Worm (Caenorhabditis elegans) whole organism, L2 larva: ENCODE measurements around the gene bcl-11.

Experiments
- Y55F3AM.14 ChIP-seq: fragments of 200-800 bp; sonication (Bioruptor generic); optimal IDR thresholded peaks from 2 replicates; lab custom pipeline; 2018; ENCODE audit warnings: mild to moderate bottlenecking, missing genetic modification characterization, missing compliant biosample characterization
- fos-1 ChIP-seq: fragments of 150-350 bp; optimal IDR thresholded peaks from 2 replicates; lab custom pipeline; 2014; ENCODE audit warnings: missing biosample characterization, missing genetic modification characterization
- lsy-2 ChIP-seq, 2 experiments: fragments of 150-350 bp in 1 of 2; sonication (generic microtip) in 1 of 2; optimal IDR thresholded peaks; 2 replicates each; lab custom pipeline; 2014 to 2017; ENCODE audit warnings: missing biosample characterization in 2 of 2, missing genetic modification characterization in 2 of 2
- sma-3 ChIP-seq: sonication (generic microtip); optimal IDR thresholded peaks from 2 replicates; lab custom pipeline; 2016; ENCODE audit warnings: missing genetic modification reagents, missing genetic modification characterization, missing compliant biosample characterization
- unc-39 ChIP-seq: fragments of 150-350 bp; optimal IDR thresholded peaks from 2 replicates; lab custom pipeline; 2014; ENCODE audit warnings: missing biosample characterization, missing genetic modification characterization
- unc-62 ChIP-seq: fragments of 150-350 bp; optimal IDR thresholded peaks from 2 replicates; lab custom pipeline; 2014; ENCODE audit warnings: missing biosample characterization, missing genetic modification reagents, missing genetic modification characterization
- ztf-4 ChIP-seq: fragments of 150-350 bp; optimal IDR thresholded peaks from 2 replicates; lab custom pipeline; 2014; ENCODE audit warnings: missing biosample characterization, missing genetic modification characterization

- TF ChIP-seq sma-3 (GFP tag; lab: Kevin White, UChicago) (no peak), unc-62 (GFP tag; lab: Kevin White, UChicago) (no peak), lsy-2 (tag; optimal IDR thresholded peaks at IDR 0.05; lab: Kevin White, UChicago) (no peak), fos-1 (no peak), unc-39 (tag; lab: Kevin White, UChicago) (no peak), Y55F3AM.14 (GFP tag; lab: Kevin White, UChicago) (no peak), ztf-4 (tag; lab: Kevin White, UChicago) (no peak)
These were observed 19.7 kb upstream of the bcl-11 start, which contains the start of gene T28C12.6 for ce11 chrV:6336108-6336507.
